Fruit fly (Drosophila melanogaster) whole organism, embryonic: ENCODE measurements around the gene Gem3.

Source experiments
- CG10147 ChIP-seq: fragments of 200-800 bp; sonication (Bioruptor generic); optimal IDR thresholded peaks from 2 replicates; lab custom pipeline; 2019; ENCODE audit warnings: missing biosample characterization, mild to moderate bottlenecking, missing genetic modification characterization, moderate library complexity
- CG34224 ChIP-seq: fragments of 200-800 bp; sonication (Bioruptor generic); IDR thresholded peaks from 3 replicates; pipeline ENCODE4 v1.3.6; 2022; ENCODE audit warnings: missing biosample characterization, missing genetic modification characterization; ENCODE audit not compliant: partially characterized antibody
- Mad ChIP-seq: fragments of 200-800 bp; sonication (Bioruptor generic); optimal IDR thresholded peaks from 2 replicates; lab custom pipeline; 2016; ENCODE audit warnings: missing biosample characterization, missing genetic modification characterization
- Oli ChIP-seq: fragments of 200-800 bp; sonication (Bioruptor generic); optimal IDR thresholded peaks from 2 replicates; lab custom pipeline; 2018; ENCODE audit warnings: missing biosample characterization, mild to moderate bottlenecking, missing genetic modification characterization, moderate library complexity
- abd-A ChIP-seq: fragments of 200-800 bp; sonication (Bioruptor generic); optimal IDR thresholded peaks from 3 replicates; lab custom pipeline; 2019; ENCODE audit warnings: missing biosample characterization, mild to moderate bottlenecking, missing genetic modification characterization, moderate library complexity
- al ChIP-seq: fragments of 200-800 bp; sonication (Bioruptor generic); IDR thresholded peaks from 2 replicates; pipeline ENCODE4 v1.3.6; 2022; ENCODE audit warnings: missing biosample characterization, missing genetic modification characterization
- crp ChIP-seq, 2 experiments: fragments of 200-800 bp; sonication (Bioruptor generic); optimal IDR thresholded peaks; 2 replicates in 1 of 2; 3 replicates in 1 of 2; lab custom pipeline; 2017; ENCODE audit warnings: missing biosample characterization in 2 of 2, missing genetic modification characterization in 2 of 2, mild to moderate bottlenecking in 1 of 2, moderate library complexity in 1 of 2

- TF ChIP-seq Oli (tag; lab: Kevin White, UChicago) = no peak
- TF ChIP-seq CG34224 (GFP tag; lab: Robert Waterston, UW) = no peak
- TF ChIP-seq crp (GFP tag; optimal IDR thresholded peaks at IDR 0.05; lab: Kevin White, UChicago) = no peak
- TF ChIP-seq al (GFP tag; lab: Robert Waterston, UW) = no peak
- no peak for TF ChIP-seq CG10147 (GFP tag; lab: Kevin White, UChicago)
- no peak for TF ChIP-seq Mad (GFP tag; lab: Kevin White, UChicago)
- no peak for TF ChIP-seq abd-A (tag; lab: Kevin White, UChicago)
These were observed 3.8 kb downstream of the Gem3 start for dm6 chr3L:10459076-10459475.
